Fruit fly (Drosophila melanogaster) whole organism, embryonic: Measurements from ENCODE around the gene Pep.

Experiments used
- ATbp ChIP-seq: fragments of 200-800 bp; sonication (Bioruptor generic); optimal IDR thresholded peaks from 2 replicates; lab custom pipeline; 2017; ENCODE audit warnings: missing biosample characterization, mild to moderate bottlenecking, missing genetic modification characterization, missing genetic modification reagents
- Ada2b ChIP-seq: fragments of 200-800 bp; sonication (Bioruptor generic); IDR thresholded peaks from 2 replicates; pipeline ENCODE4 v1.3.6; 2022; ENCODE audit warnings: missing biosample characterization, missing genetic modification characterization
- Antp ChIP-seq: fragments of 200-800 bp; sonication (Bioruptor generic); optimal IDR thresholded peaks from 3 replicates; lab custom pipeline; 2016; ENCODE audit warnings: missing biosample characterization, missing genetic modification characterization
- BEAF-32 ChIP-seq: fragments of 200-800 bp; sonication (Bioruptor generic); optimal IDR thresholded peaks from 3 replicates; lab custom pipeline; 2017; ENCODE audit warnings: missing biosample characterization, missing genetic modification characterization, mild to moderate bottlenecking, moderate library complexity, missing genetic modification reagents
- CG10565 ChIP-seq: fragments of 200-800 bp; sonication (Bioruptor generic); optimal IDR thresholded peaks from 3 replicates; lab custom pipeline; 2016; ENCODE audit warnings: missing biosample characterization, mild to moderate bottlenecking, missing genetic modification characterization
- CG11695 ChIP-seq: fragments of 200-800 bp; sonication (Bioruptor generic); IDR thresholded peaks from 3 replicates; pipeline ENCODE4 v1.3.6; 2022; ENCODE audit warnings: missing biosample characterization, missing genetic modification characterization
- CG12236 ChIP-seq: fragments of 200-800 bp; sonication (Bioruptor generic); optimal IDR thresholded peaks from 2 replicates; lab custom pipeline; 2016; ENCODE audit warnings: missing biosample characterization, missing genetic modification characterization
- CG12299 ChIP-seq: fragments of 200-800 bp; sonication (Bioruptor generic); optimal IDR thresholded peaks from 2 replicates; lab custom pipeline; 2018; ENCODE audit warnings: missing biosample characterization, mild to moderate bottlenecking, missing genetic modification characterization
- CG13287 ChIP-seq: fragments of 200-800 bp; sonication (Bioruptor generic); IDR thresholded peaks from 2 replicates; pipeline ENCODE4 v1.3.6; 2022; ENCODE audit warnings: missing biosample characterization, missing genetic modification characterization; ENCODE audit not compliant: partially characterized antibody
- CG13296 ChIP-seq: fragments of 200-800 bp; sonication (Bioruptor generic); optimal IDR thresholded peaks from 3 replicates; lab custom pipeline; 2018; ENCODE audit warnings: missing biosample characterization, mild to moderate bottlenecking, missing genetic modification characterization
- CG14860 ChIP-seq: fragments of 200-800 bp; sonication (Bioruptor generic); IDR thresholded peaks from 3 replicates; pipeline ENCODE4 v1.3.6; 2022; ENCODE audit warnings: missing biosample characterization, missing genetic modification characterization; ENCODE audit not compliant: partially characterized antibody
- CG15696 ChIP-seq: fragments of 200-800 bp; sonication (Bioruptor generic); optimal IDR thresholded peaks from 2 replicates; lab custom pipeline; 2019; ENCODE audit warnings: missing biosample characterization, mild to moderate bottlenecking, missing genetic modification characterization, moderate library complexity
- CG1792 ChIP-seq: fragments of 200-800 bp; sonication (Bioruptor generic); optimal IDR thresholded peaks from 2 replicates; lab custom pipeline; 2016; ENCODE audit warnings: missing biosample characterization, missing genetic modification characterization
- CG18011 ChIP-seq: fragments of 200-800 bp; sonication (Bioruptor generic); optimal IDR thresholded peaks from 2 replicates; lab custom pipeline; 2017; ENCODE audit warnings: missing biosample characterization, missing genetic modification characterization, mild to moderate bottlenecking, moderate library complexity, missing genotype
- CG18476 ChIP-seq: fragments of 200-800 bp; sonication (Bioruptor generic); optimal IDR thresholded peaks from 2 replicates; lab custom pipeline; 2016; ENCODE audit warnings: missing biosample characterization, mild to moderate bottlenecking, missing genetic modification characterization
- CG18599 ChIP-seq: fragments of 200-800 bp; sonication (Bioruptor generic); optimal IDR thresholded peaks from 3 replicates; lab custom pipeline; 2017; ENCODE audit warnings: missing biosample characterization, missing genetic modification characterization, mild to moderate bottlenecking, moderate library complexity, missing genetic modification reagents
- CG33213 ChIP-seq: fragments of 200-800 bp; sonication (Bioruptor generic); optimal IDR thresholded peaks from 3 replicates; lab custom pipeline; 2016; ENCODE audit warnings: missing biosample characterization, missing genetic modification characterization
- CG42726 ChIP-seq: fragments of 200-800 bp; sonication (Bioruptor generic); IDR thresholded peaks from 2 replicates; pipeline ENCODE4 v1.3.6; 2022; ENCODE audit warnings: missing biosample characterization, missing genetic modification characterization; ENCODE audit not compliant: partially characterized antibody
- CG6654 ChIP-seq: fragments of 200-800 bp; sonication (Bioruptor generic); optimal IDR thresholded peaks from 2 replicates; lab custom pipeline; 2017; ENCODE audit warnings: missing biosample characterization, mild to moderate bottlenecking, missing genetic modification characterization
- CG7839 ChIP-seq: fragments of 200-800 bp; sonication (Bioruptor generic); optimal IDR thresholded peaks from 3 replicates; lab custom pipeline; 2018; ENCODE audit warnings: missing biosample characterization, mild to moderate bottlenecking, missing genetic modification characterization, moderate library complexity
- CG7963 ChIP-seq: fragments of 200-800 bp; sonication (Bioruptor generic); IDR thresholded peaks from 3 replicates; pipeline ENCODE4 v1.3.6; 2022; ENCODE audit warnings: missing biosample characterization, missing genetic modification characterization; ENCODE audit not compliant: partially characterized antibody
- CG8388 ChIP-seq: fragments of 200-800 bp; sonication (Bioruptor generic); optimal IDR thresholded peaks from 2 replicates; lab custom pipeline; 2019; ENCODE audit warnings: missing biosample characterization, mild to moderate bottlenecking, missing genetic modification characterization, moderate library complexity
- CHES-1-like ChIP-seq: fragments of 200-800 bp; sonication (Bioruptor generic); optimal IDR thresholded peaks from 2 replicates; lab custom pipeline; 2016; ENCODE audit warnings: missing biosample characterization, missing genetic modification characterization
- D19A ChIP-seq: fragments of 200-800 bp; optimal IDR thresholded peaks from 3 replicates; lab custom pipeline; 2019; ENCODE audit warnings: missing biosample characterization, mild to moderate bottlenecking, missing genetic modification characterization, moderate library complexity
- Dad ChIP-seq: fragments of 200-800 bp; sonication (Bioruptor generic); optimal IDR thresholded peaks from 3 replicates; lab custom pipeline; 2016; ENCODE audit warnings: missing biosample characterization, missing genetic modification characterization
- Eip74EF ChIP-seq, 2 experiments: fragments of 200-800 bp in 1 of 2; fragments of >200 bp in 1 of 2; sonication (Bioruptor generic) in 1 of 2; optimal IDR thresholded peaks; 2 replicates each; lab custom pipeline; 2017 to 2019; ENCODE audit warnings: missing biosample characterization in 2 of 2, missing genetic modification characterization in 2 of 2, mild to moderate bottlenecking in 1 of 2, moderate library complexity in 1 of 2
- Hr39 ChIP-seq: fragments of >200 bp; optimal IDR thresholded peaks from 2 replicates; lab custom pipeline; 2017
- Meics ChIP-seq: fragments of 200-800 bp; sonication (Bioruptor generic); optimal IDR thresholded peaks from 2 replicates; lab custom pipeline; 2017; ENCODE audit warnings: missing biosample characterization, mild to moderate bottlenecking, missing genetic modification characterization
- NC2β ChIP-seq: fragments of 200-800 bp; sonication (Bioruptor generic); optimal IDR thresholded peaks from 2 replicates; lab custom pipeline; 2016; ENCODE audit warnings: missing biosample characterization, missing genetic modification characterization
- Nf-YA ChIP-seq: fragments of 200-800 bp; sonication (Bioruptor generic); IDR thresholded peaks from 2 replicates; pipeline ENCODE4 v1.3.6; 2022; ENCODE audit warnings: missing biosample characterization, missing genetic modification characterization
- Ravus ChIP-seq: fragments of 200-800 bp; sonication (Bioruptor generic); IDR thresholded peaks from 2 replicates; pipeline ENCODE4 v1.3.6; 2022; ENCODE audit warnings: missing biosample characterization, missing genetic modification characterization
- Sox100B ChIP-seq: fragments of 200-800 bp; sonication (Bioruptor generic); optimal IDR thresholded peaks from 3 replicates; lab custom pipeline; 2018; ENCODE audit warnings: missing biosample characterization, mild to moderate bottlenecking, missing genetic modification characterization
- abd-A ChIP-seq: fragments of 200-800 bp; sonication (Bioruptor generic); optimal IDR thresholded peaks from 3 replicates; lab custom pipeline; 2019; ENCODE audit warnings: missing biosample characterization, mild to moderate bottlenecking, missing genetic modification characterization, moderate library complexity
- al ChIP-seq: fragments of 200-800 bp; sonication (Bioruptor generic); IDR thresholded peaks from 2 replicates; pipeline ENCODE4 v1.3.6; 2022; ENCODE audit warnings: missing biosample characterization, missing genetic modification characterization
- btn ChIP-seq: fragments of 200-800 bp; sonication (Bioruptor generic); optimal IDR thresholded peaks from 2 replicates; lab custom pipeline; 2016; ENCODE audit warnings: missing biosample characterization, missing genetic modification characterization
- dpn ChIP-seq, 2 experiments: fragments of 200-800 bp; sonication (Bioruptor generic); optimal IDR thresholded peaks; 3 replicates each; lab custom pipeline; 2016; ENCODE audit warnings: missing biosample characterization in 2 of 2, missing genetic modification characterization in 2 of 2
- ems ChIP-seq: fragments of 200-800 bp; sonication (Bioruptor generic); optimal IDR thresholded peaks from 3 replicates; lab custom pipeline; 2016; ENCODE audit warnings: missing biosample characterization, missing genetic modification characterization
- fd96Cb ChIP-seq: fragments of 200-800 bp; sonication (Bioruptor generic); optimal IDR thresholded peaks from 2 replicates; lab custom pipeline; 2018; ENCODE audit warnings: missing biosample characterization, mild to moderate bottlenecking, missing genetic modification characterization, moderate library complexity
- fru ChIP-seq: fragments of >200 bp; optimal IDR thresholded peaks from 2 replicates; lab custom pipeline; 2017
- ftz-f1 ChIP-seq: fragments of 200-800 bp; sonication (Bioruptor generic); optimal IDR thresholded peaks from 2 replicates; lab custom pipeline; 2016; ENCODE audit warnings: missing biosample characterization, missing genetic modification characterization
- grau ChIP-seq: fragments of 200-800 bp; optimal IDR thresholded peaks from 3 replicates; lab custom pipeline; 2019; ENCODE audit warnings: missing biosample characterization, mild to moderate bottlenecking, missing genetic modification characterization, moderate library complexity
- hth ChIP-seq: fragments of >200 bp; optimal IDR thresholded peaks from 2 replicates; lab custom pipeline; 2017; ENCODE audit warnings: inconsistent platforms
- ind ChIP-seq: fragments of 200-800 bp; sonication (Bioruptor generic); optimal IDR thresholded peaks from 3 replicates; lab custom pipeline; 2016; ENCODE audit warnings: missing biosample characterization, missing genetic modification characterization
- klu ChIP-seq: fragments of 200-800 bp; sonication (Bioruptor generic); IDR thresholded peaks from 2 replicates; pipeline ENCODE4 v1.3.6; 2022; ENCODE audit warnings: missing biosample characterization, missing genetic modification characterization
- nerfin-1 ChIP-seq: fragments of 200-800 bp; sonication (Bioruptor generic); optimal IDR thresholded peaks from 3 replicates; lab custom pipeline; 2019; ENCODE audit warnings: missing biosample characterization, mild to moderate bottlenecking, missing genetic modification characterization, moderate library complexity
- pzg ChIP-seq: fragments of 200-800 bp; sonication (Bioruptor generic); optimal IDR thresholded peaks from 3 replicates; lab custom pipeline; 2018; ENCODE audit warnings: missing biosample characterization, mild to moderate bottlenecking, missing genetic modification characterization, moderate library complexity
- tgo ChIP-seq: fragments of 200-800 bp; sonication (Bioruptor generic); IDR thresholded peaks from 3 replicates; pipeline ENCODE4 v1.3.6; 2022; ENCODE audit warnings: missing biosample characterization, missing genetic modification characterization
- vfl ChIP-seq: fragments of 200-800 bp; sonication (Bioruptor generic); optimal IDR thresholded peaks from 2 replicates; lab custom pipeline; 2016; ENCODE audit warnings: missing biosample characterization, missing genetic modification characterization
- zen2 ChIP-seq: fragments of 200-800 bp; sonication (Bioruptor generic); IDR thresholded peaks from 3 replicates; pipeline ENCODE4 v1.3.6; 2022; ENCODE audit warnings: missing biosample characterization, missing genetic modification characterization; ENCODE audit not compliant: partially characterized antibody

Gene Pep

dm6 chr3L:17610896-17611711, 33.7 kb downstream of the Pep start (continued):
- TF ChIP-seq CG7963 (GFP tag; lab: Robert Waterston, UW): no peak
- TF ChIP-seq ems (GFP tag; lab: Kevin White, UChicago): no peak
- TF ChIP-seq CG42726: no peak
- TF ChIP-seq CG14860 (GFP tag; lab: Robert Waterston, UW): no peak
- no peak for TF ChIP-seq CG12236 (GFP tag; lab: Kevin White, UChicago)
- peak in 1 of 2 experiments; percentile 53 for TF ChIP-seq dpn (GFP tag; optimal IDR thresholded peaks at IDR 0.05; lab: Kevin White, UChicago)
- no peak for TF ChIP-seq CG12299 (tag; lab: Kevin White, UChicago)
- TF ChIP-seq klu: no peak
- no peak for TF ChIP-seq vfl
- TF ChIP-seq CG8388 (GFP tag; lab: Kevin White, UChicago): peak; percentile 72
- TF ChIP-seq pzg: no peak
- no peak for TF ChIP-seq Antp (GFP tag; lab: Kevin White, UChicago)
- peak; percentile 19 for TF ChIP-seq CG13296 (GFP tag; lab: Kevin White, UChicago)
- TF ChIP-seq fd96Cb: peak; percentile 84
- TF ChIP-seq Nf-YA: no peak
- no peak for TF ChIP-seq BEAF-32 (GFP tag; lab: Kevin White, UChicago)
- TF ChIP-seq ATbp (GFP tag; lab: Kevin White, UChicago): peak; percentile 59
- no peak for TF ChIP-seq CG18599 (GFP tag; lab: Kevin White, UChicago)
- peak; percentile 36 for TF ChIP-seq CG18476
- no peak for TF ChIP-seq Ada2b (GFP tag; lab: Robert Waterston, UW)
- peak; percentile 65 for TF ChIP-seq CG6654 (GFP tag; lab: Kevin White, UChicago)
- TF ChIP-seq D19A (tag; lab: Kevin White, UChicago): peak; percentile 69
- no peak for TF ChIP-seq zen2
- TF ChIP-seq hth (lab: Kevin White, UChicago): no peak
- peak; percentile 27 for TF ChIP-seq Meics
- TF ChIP-seq ind (GFP tag; lab: Kevin White, UChicago): peak; percentile 41
- TF ChIP-seq CHES-1-like: no peak
- peak; percentile 74 for TF ChIP-seq nerfin-1 (tag; lab: Kevin White, UChicago)
- 0 out of 3 replicates have a peak, but pooled peaks have one; percentile 25 for TF ChIP-seq CG11695 (GFP tag; lab: Robert Waterston, UW)
- TF ChIP-seq CG13287 (GFP tag; lab: Robert Waterston, UW): no peak
- no peak for TF ChIP-seq ftz-f1
- TF ChIP-seq CG15696: peak; percentile 34
- TF ChIP-seq fru (lab: Kevin White, UChicago): no peak
- TF ChIP-seq Eip74EF (GFP tag; optimal IDR thresholded peaks at IDR 0.05; lab: Kevin White, UChicago): peak in 1 of 2 experiments; percentile 90
- no peak for TF ChIP-seq CG1792
- peak; percentile 82 for TF ChIP-seq CG7839 (tag; lab: Kevin White, UChicago)
- TF ChIP-seq Hr39 (lab: Kevin White, UChicago): no peak
- TF ChIP-seq btn (GFP tag; lab: Kevin White, UChicago): no peak
- TF ChIP-seq Dad (GFP tag; lab: Kevin White, UChicago): no peak
- TF ChIP-seq abd-A (tag; lab: Kevin White, UChicago): no peak
- no peak for TF ChIP-seq CG10565
- no peak for TF ChIP-seq CG18011 (GFP tag; lab: Kevin White, UChicago)
- TF ChIP-seq tgo (GFP tag; lab: Robert Waterston, UW): peak; percentile 25; the same call in 1 of the 3 replicates
- TF ChIP-seq al (GFP tag; lab: Robert Waterston, UW): no peak
- no peak for TF ChIP-seq NC2β (GFP tag; lab: Kevin White, UChicago)
- TF ChIP-seq grau (tag; lab: Kevin White, UChicago): peak; percentile 63
- no peak for TF ChIP-seq CG33213 (GFP tag; lab: Kevin White, UChicago)
- peak; percentile 92 for TF ChIP-seq Sox100B
- no peak for TF ChIP-seq Ravus (GFP tag; lab: Robert Waterston, UW)
